Worm (Caenorhabditis elegans) whole organism, L3 larva: Measurements from ENCODE around the gene R07E5.15.
"Not testable (repeated sequence)": the region's sequence is repeated elsewhere in the genome, so short reads cannot be mapped to it uniquely, and the experiment has no call there.

Experiments used
- ZK546.5 ChIP-seq: sonication (generic microtip); optimal IDR thresholded peaks from 2 replicates; lab custom pipeline; 2017; ENCODE audit warnings: missing biosample characterization, missing genetic modification characterization
- aly-2 ChIP-seq: fragments of 150-350 bp; optimal IDR thresholded peaks from 2 replicates; lab custom pipeline; 2014; ENCODE audit warnings: missing biosample characterization, missing genetic modification characterization
- ama-1 ChIP-seq: fragments of 150-350 bp; optimal IDR thresholded peaks from 2 replicates; lab custom pipeline; 2018
- ceh-82 ChIP-seq: fragments of 150-350 bp; optimal IDR thresholded peaks from 2 replicates; lab custom pipeline; 2014; ENCODE audit warnings: missing biosample characterization, missing genetic modification characterization
- fkh-10 ChIP-seq: sonication (generic microtip); optimal IDR thresholded peaks from 2 replicates; lab custom pipeline; 2017; ENCODE audit warnings: missing biosample characterization, missing genetic modification reagents, missing genetic modification characterization
- lin-39 ChIP-seq: fragments of 150-350 bp; optimal IDR thresholded peaks from 2 replicates; lab custom pipeline; 2018; ENCODE audit warnings: missing biosample characterization, missing genetic modification reagents, missing genetic modification characterization
- nhr-11 ChIP-seq: fragments of 150-350 bp; optimal IDR thresholded peaks from 2 replicates; lab custom pipeline; 2014; ENCODE audit warnings: missing biosample characterization, missing genetic modification characterization
- nhr-25 ChIP-seq: sonication (generic microtip); optimal IDR thresholded peaks from 2 replicates; lab custom pipeline; 2017; ENCODE audit warnings: missing biosample characterization, missing genetic modification characterization
- pha-4 ChIP-seq: fragments of 150-350 bp; optimal IDR thresholded peaks from 2 replicates; lab custom pipeline; 2014; ENCODE audit warnings: missing biosample characterization, missing genetic modification reagents, missing genetic modification characterization
- pqm-1 ChIP-seq: fragments of 150-350 bp; optimal IDR thresholded peaks from 2 replicates; lab custom pipeline; 2017; ENCODE audit warnings: missing biosample characterization, missing genetic modification characterization, inconsistent platforms
- unc-62 ChIP-seq: fragments of 150-350 bp; sonication (generic microtip); optimal IDR thresholded peaks from 4 replicates; lab custom pipeline; 2014; ENCODE audit warnings: missing biosample characterization, missing genetic modification reagents, missing genetic modification characterization
- ztf-4 ChIP-seq: fragments of 150-350 bp; optimal IDR thresholded peaks from 2 replicates; lab custom pipeline; 2014; ENCODE audit warnings: missing biosample characterization, missing genetic modification characterization

- not testable (repeated sequence) for TF ChIP-seq fkh-10 (GFP tag; lab: Kevin White, UChicago); pqm-1 (tag; lab: Kevin White, UChicago); unc-62 (GFP tag; lab: Kevin White, UChicago); ama-1; lin-39 (tag; lab: Kevin White, UChicago); nhr-11; ceh-82 (tag; lab: Kevin White, UChicago); aly-2 (tag; lab: Kevin White, UChicago); ztf-4 (tag; lab: Kevin White, UChicago); ZK546.5; pha-4 (tag; lab: Kevin White, UChicago); nhr-25 (tag; lab: Kevin White, UChicago)
Measured at ce11 chrIII:4426711-4427218, 25.5 kb downstream of the R07E5.15 start.
